Worm (Caenorhabditis elegans) whole organism, late embryonic: ENCODE results near the gene T01D3.1.

Experiments
- C08G9.2 ChIP-seq: sonication (generic microtip); optimal IDR thresholded peaks from 2 replicates; lab custom pipeline; 2016; ENCODE audit warnings: mild to moderate bottlenecking, missing genetic modification characterization, moderate library complexity, missing compliant biosample characterization
- K02D7.2 ChIP-seq: sonication (generic microtip); optimal IDR thresholded peaks from 2 replicates; lab custom pipeline; 2017; ENCODE audit warnings: mild to moderate bottlenecking, missing genetic modification characterization, missing compliant biosample characterization
- Y22D7AL.16 ChIP-seq: sonication (generic microtip); optimal IDR thresholded peaks from 2 replicates; lab custom pipeline; 2016; ENCODE audit warnings: missing genetic modification characterization, missing compliant biosample characterization
- ahr-1 ChIP-seq: sonication (generic microtip); optimal IDR thresholded peaks from 2 replicates; lab custom pipeline; 2016; ENCODE audit warnings: missing genetic modification characterization, missing compliant biosample characterization
- ceh-22 ChIP-seq: sonication (generic microtip); optimal IDR thresholded peaks from 2 replicates; lab custom pipeline; 2017; ENCODE audit warnings: missing biosample characterization, missing genetic modification characterization
- ceh-31 ChIP-seq: sonication (generic microtip); optimal IDR thresholded peaks from 2 replicates; lab custom pipeline; 2016; ENCODE audit warnings: missing genetic modification characterization, missing compliant biosample characterization
- ceh-34 ChIP-seq: sonication (generic microtip); optimal IDR thresholded peaks from 2 replicates; lab custom pipeline; 2016; ENCODE audit warnings: mild to moderate bottlenecking, missing genetic modification characterization, missing compliant biosample characterization
- ceh-48 ChIP-seq: sonication (generic microtip); optimal IDR thresholded peaks from 2 replicates; lab custom pipeline; 2016; ENCODE audit warnings: missing genetic modification characterization, inconsistent platforms, missing compliant biosample characterization
- ceh-6 ChIP-seq: fragments of 200-800 bp; sonication (Bioruptor generic); optimal IDR thresholded peaks from 2 replicates; lab custom pipeline; 2018; ENCODE audit warnings: mild to moderate bottlenecking, missing genetic modification characterization, missing compliant biosample characterization
- dmd-4 ChIP-seq: sonication (generic microtip); optimal IDR thresholded peaks from 2 replicates; lab custom pipeline; 2016; ENCODE audit warnings: borderline replicate concordance, missing genetic modification characterization, missing compliant biosample characterization
- dve-1 ChIP-seq: sonication (generic microtip); optimal IDR thresholded peaks from 2 replicates; lab custom pipeline; 2017; ENCODE audit warnings: antibody characterized with exemption, mild to moderate bottlenecking, missing genetic modification characterization, missing compliant biosample characterization
- elt-2 ChIP-seq: sonication (generic microtip); optimal IDR thresholded peaks from 2 replicates; lab custom pipeline; 2016; ENCODE audit warnings: missing genetic modification reagents, missing genetic modification characterization, missing compliant biosample characterization
- ets-4 ChIP-seq: sonication (generic microtip); optimal IDR thresholded peaks from 2 replicates; lab custom pipeline; 2016; ENCODE audit warnings: missing genetic modification characterization, missing compliant biosample characterization
- eyg-1 ChIP-seq: sonication (generic microtip); optimal IDR thresholded peaks from 2 replicates; lab custom pipeline; 2016; ENCODE audit warnings: missing genotype, missing genetic modification characterization, missing compliant biosample characterization
- fkh-10 ChIP-seq: fragments of 150-350 bp; optimal IDR thresholded peaks from 2 replicates; lab custom pipeline; 2014; ENCODE audit warnings: missing biosample characterization, missing genetic modification reagents, missing genetic modification characterization
- gmeb-2 ChIP-seq: sonication (generic microtip); optimal IDR thresholded peaks from 2 replicates; lab custom pipeline; 2016; ENCODE audit warnings: missing genetic modification characterization, inconsistent platforms, missing compliant biosample characterization
- hlh-13 ChIP-seq: fragments of 200-800 bp; sonication (Bioruptor generic); optimal IDR thresholded peaks from 2 replicates; lab custom pipeline; 2018; ENCODE audit warnings: mild to moderate bottlenecking, missing genetic modification characterization, missing compliant biosample characterization
- hlh-6 ChIP-seq: sonication (generic microtip); optimal IDR thresholded peaks from 2 replicates; lab custom pipeline; 2016; ENCODE audit warnings: missing genotype, missing genetic modification characterization, missing compliant biosample characterization
- hlh-8 ChIP-seq: sonication (generic microtip); optimal IDR thresholded peaks from 2 replicates; lab custom pipeline; 2016; ENCODE audit warnings: missing genotype, missing genetic modification characterization, missing compliant biosample characterization
- lin-11 ChIP-seq: fragments of 200-800 bp; sonication (Bioruptor generic); optimal IDR thresholded peaks from 2 replicates; lab custom pipeline; 2018; ENCODE audit warnings: mild to moderate bottlenecking, missing genetic modification characterization, missing compliant biosample characterization
- nfya-1 ChIP-seq: sonication (generic microtip); optimal IDR thresholded peaks from 2 replicates; lab custom pipeline; 2017; ENCODE audit warnings: missing genetic modification characterization, mild to moderate bottlenecking, missing compliant biosample characterization, antibody characterized with exemption, moderate library complexity
- nhr-232 ChIP-seq: sonication (generic microtip); optimal IDR thresholded peaks from 2 replicates; lab custom pipeline; 2016; ENCODE audit warnings: missing genetic modification characterization, missing compliant biosample characterization
- npax-4 ChIP-seq: sonication (generic microtip); optimal IDR thresholded peaks from 2 replicates; lab custom pipeline; 2016; ENCODE audit warnings: missing genetic modification characterization, missing compliant biosample characterization
- odd-2 ChIP-seq: sonication (generic microtip); optimal IDR thresholded peaks from 2 replicates; lab custom pipeline; 2017; ENCODE audit warnings: antibody characterized with exemption, mild to moderate bottlenecking, missing genetic modification characterization, missing compliant biosample characterization
- pag-3 ChIP-seq: sonication (generic microtip); optimal IDR thresholded peaks from 2 replicates; lab custom pipeline; 2016; ENCODE audit warnings: missing compliant biosample characterization, missing genetic modification characterization, borderline replicate concordance
- pat-9 ChIP-seq: fragments of 200-800 bp; sonication (Bioruptor generic); optimal IDR thresholded peaks from 2 replicates; lab custom pipeline; 2018; ENCODE audit warnings: mild to moderate bottlenecking, missing genetic modification characterization, moderate library complexity, missing compliant biosample characterization
- pha-2 ChIP-seq: sonication (generic microtip); optimal IDR thresholded peaks from 2 replicates; lab custom pipeline; 2017; ENCODE audit warnings: mild to moderate bottlenecking, missing genetic modification characterization, missing compliant biosample characterization
- pros-1 ChIP-seq: fragments of 150-350 bp; optimal IDR thresholded peaks from 2 replicates; lab custom pipeline; 2014; ENCODE audit warnings: missing biosample characterization, missing genetic modification reagents, missing genetic modification characterization
- sox-2 ChIP-seq: fragments of 200-800 bp; sonication (Bioruptor generic); IDR thresholded peaks from 2 replicates; pipeline ENCODE4 v1.3.6; 2022; ENCODE audit warnings: missing genetic modification reagents, missing genetic modification characterization, missing compliant biosample characterization
- sox-4 ChIP-seq: sonication (generic microtip); optimal IDR thresholded peaks from 2 replicates; lab custom pipeline; 2017; ENCODE audit warnings: mild to moderate bottlenecking, missing genetic modification characterization, inconsistent platforms, missing compliant biosample characterization
- syd-9 ChIP-seq: sonication (generic microtip); optimal IDR thresholded peaks from 2 replicates; lab custom pipeline; 2016; ENCODE audit warnings: mild to moderate bottlenecking, missing genetic modification characterization, moderate library complexity, missing compliant biosample characterization
- unc-3 ChIP-seq, 2 experiments: fragments of 200-800 bp in 1 of 2; sonication (Bioruptor generic) in 1 of 2; sonication (generic microtip) in 1 of 2; conservative IDR thresholded peaks in 1 of 2; optimal IDR thresholded peaks in 1 of 2; 2 replicates each; pipeline versions ENCODE4 v1.3.6 to Lab custom; 2016 to 2022; ENCODE audit warnings: missing compliant biosample characterization in 2 of 2, missing genetic modification characterization in 2 of 2, missing genetic modification reagents in 1 of 2
- unc-42 ChIP-seq: sonication (generic microtip); optimal IDR thresholded peaks from 2 replicates; lab custom pipeline; 2016; ENCODE audit warnings: missing genotype, missing genetic modification characterization, missing compliant biosample characterization
- unc-55 ChIP-seq: sonication (generic microtip); optimal IDR thresholded peaks from 2 replicates; lab custom pipeline; 2017; ENCODE audit warnings: missing biosample characterization, missing genetic modification reagents, missing genetic modification characterization
- zip-5 ChIP-seq: sonication (generic microtip); optimal IDR thresholded peaks from 2 replicates; lab custom pipeline; 2016; ENCODE audit warnings: missing genetic modification characterization, missing compliant biosample characterization
- ztf-16 ChIP-seq: sonication (generic microtip); optimal IDR thresholded peaks from 2 replicates; lab custom pipeline; 2017; ENCODE audit warnings: missing genetic modification characterization, missing compliant biosample characterization

Gene T01D3.1

DNA sequence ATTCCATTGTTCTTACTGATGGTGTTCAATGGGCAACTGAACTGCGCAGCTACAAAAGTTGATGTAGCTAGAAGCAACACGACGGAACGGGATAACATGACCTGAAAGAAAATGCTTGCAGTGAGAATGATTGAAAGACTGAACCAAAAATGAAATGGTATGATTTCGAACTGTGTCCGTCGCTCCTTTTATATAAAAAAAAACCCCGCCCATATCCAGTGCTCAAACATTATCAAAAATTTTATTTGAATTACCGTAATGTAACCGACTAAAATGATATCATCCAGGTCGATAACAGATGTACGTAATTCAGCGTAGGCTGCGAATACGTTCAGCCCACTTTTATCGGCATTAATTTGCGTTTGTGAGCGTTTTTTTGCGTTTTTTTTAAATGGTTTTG is 48.7 kb downstream of the T01D3.1 start, which contains the start of gene irg-5:
TSS of gene irg-5 (minus strand) at position 101 of the 400 bp plus-strand sequence.
- TF ChIP-seq Y22D7AL.16 (tag; lab: Kevin White, UChicago) (no peak), ahr-1 (tag; lab: Kevin White, UChicago) (no peak), nfya-1 (no peak), pha-2 (tag; lab: Kevin White, UChicago) (no peak), K02D7.2 (tag; lab: Kevin White, UChicago) (no peak), pag-3 (tag; lab: Kevin White, UChicago) (no peak), unc-55 (GFP tag; lab: Kevin White, UChicago) (no peak), syd-9 (tag; lab: Kevin White, UChicago) (no peak), hlh-6 (no peak), ztf-16 (tag; lab: Kevin White, UChicago) (no peak), unc-3 (GFP tag; conservative IDR thresholded peaks at IDR 0.05; lab: Robert Waterston, UW) (no peak), unc-3 (tag; optimal IDR thresholded peaks at IDR 0.05; lab: Kevin White, UChicago) (no peak), dve-1 (tag; lab: Kevin White, UChicago) (no peak), ceh-22 (tag; lab: Kevin White, UChicago) (no peak), sox-4 (tag; lab: Kevin White, UChicago) (no peak), unc-42 (tag; lab: Kevin White, UChicago) (no peak), hlh-13 (no peak), C08G9.2 (tag; lab: Kevin White, UChicago) (no peak)

DNA sequence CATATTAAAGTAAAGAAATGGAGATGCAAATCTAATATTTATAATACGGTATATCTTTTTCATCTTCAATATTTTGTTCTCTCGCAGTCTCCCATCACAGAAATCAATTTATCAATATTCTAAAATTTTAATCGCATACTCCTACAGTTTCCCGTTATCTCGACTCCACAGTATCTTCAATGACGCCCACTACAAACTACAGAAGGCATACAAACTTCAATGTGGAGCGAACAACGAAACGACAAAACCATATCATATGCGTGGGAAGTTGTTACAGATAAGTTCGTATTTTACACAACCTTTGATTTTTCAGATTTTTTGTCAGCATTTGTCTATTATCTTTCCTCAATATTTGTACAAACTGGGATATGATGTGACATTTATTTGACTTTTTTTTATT is 50.2 kb downstream of the T01D3.1 start:
- TF ChIP-seq dmd-4 (tag; lab: Kevin White, UChicago), result no peak
- TF ChIP-seq odd-2, result no peak
- TF ChIP-seq sox-4 (tag; lab: Kevin White, UChicago), result no peak
- TF ChIP-seq pros-1 (tag; lab: Kevin White, UChicago), result no peak
- TF ChIP-seq lin-11 (tag; lab: Kevin White, UChicago), result no peak
- TF ChIP-seq ceh-31 (tag; lab: Kevin White, UChicago), result no peak
- no peak for TF ChIP-seq pat-9 (tag; lab: Kevin White, UChicago)
- TF ChIP-seq dve-1 (tag; lab: Kevin White, UChicago), result no peak
- TF ChIP-seq unc-55 (GFP tag; lab: Kevin White, UChicago), result no peak
- TF ChIP-seq sox-2, result no peak
- no peak for TF ChIP-seq pha-2 (tag; lab: Kevin White, UChicago)
- no peak for TF ChIP-seq zip-5

DNA sequence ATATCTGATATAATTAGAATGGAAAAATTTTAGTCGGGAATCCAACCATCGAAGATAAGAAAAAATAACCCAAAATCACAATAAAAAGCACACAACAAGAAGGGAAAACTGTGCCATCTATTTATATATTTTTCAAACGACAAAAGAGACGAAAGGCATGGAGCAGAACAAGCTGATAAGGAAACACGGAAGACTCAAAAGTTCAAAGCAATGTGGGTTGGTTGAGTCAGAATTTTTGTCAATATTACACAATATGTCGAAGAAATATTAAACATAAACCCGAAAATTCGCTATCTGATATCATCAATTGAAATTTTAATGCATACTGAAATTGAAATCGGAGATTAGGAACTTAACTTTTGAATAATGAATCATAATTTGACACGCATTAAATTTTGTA is 55.2 kb downstream of the T01D3.1 start, which contains the start of gene F35E12.9:
TSS of gene F35E12.9 (minus strand) at position 227 of the 400 bp plus-strand sequence.
- TF ChIP-seq sox-2 (no peak), dve-1 (tag; lab: Kevin White, UChicago) (no peak), ceh-34 (tag; lab: Kevin White, UChicago) (no peak), ceh-31 (tag; lab: Kevin White, UChicago) (no peak), npax-4 (tag; lab: Kevin White, UChicago) (no peak), fkh-10 (GFP tag; lab: Kevin White, UChicago) (no peak), eyg-1 (tag; lab: Kevin White, UChicago) (no peak), elt-2 (tag; lab: Kevin White, UChicago) (peak; percentile 29), zip-5 (no peak)

DNA sequence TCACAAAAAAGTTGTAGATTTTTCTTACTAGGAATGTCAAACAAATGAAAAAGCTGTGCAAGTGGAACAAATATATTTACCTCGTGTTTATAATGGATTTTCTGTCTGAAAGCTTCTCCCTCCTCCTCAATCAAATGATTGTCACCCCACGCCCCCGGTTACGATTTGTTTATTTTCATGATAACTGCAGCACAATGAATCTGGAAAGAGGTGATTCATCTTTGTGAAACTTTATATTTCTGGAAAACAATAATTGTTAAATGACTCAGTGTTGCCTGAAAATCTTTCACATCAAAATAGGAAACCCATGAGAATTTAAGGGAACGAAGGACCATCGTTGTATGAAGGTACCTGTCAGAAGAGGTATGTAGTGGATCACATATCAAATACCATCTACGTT is 59.0 kb downstream of the T01D3.1 start, which contains the start of gene F35E12.10:
TSS of gene F35E12.10 (minus strand) at position 101 of the 400 bp plus-strand sequence.
- TF ChIP-seq ceh-6 (GFP tag; lab: Kevin White, UChicago) (no peak), ets-4 (tag; lab: Kevin White, UChicago) (no peak), ahr-1 (tag; lab: Kevin White, UChicago) (no peak), gmeb-2 (no peak), hlh-8 (tag; lab: Kevin White, UChicago) (no peak), nhr-232 (tag; lab: Kevin White, UChicago) (no peak), ceh-48 (tag; lab: Kevin White, UChicago) (no peak)
